Fruit fly (Drosophila melanogaster) S2 (cell line): ENCODE data around the gene Obp83a.

Source experiments
- CG8478 ChIP-seq: fragments of >200 bp; optimal IDR thresholded peaks from 2 replicates; lab custom pipeline; 2018
- CTCF ChIP-seq, 2 experiments: fragments of >200 bp; optimal IDR thresholded peaks; 2 replicates each; lab custom pipeline; 2018

DNA sequence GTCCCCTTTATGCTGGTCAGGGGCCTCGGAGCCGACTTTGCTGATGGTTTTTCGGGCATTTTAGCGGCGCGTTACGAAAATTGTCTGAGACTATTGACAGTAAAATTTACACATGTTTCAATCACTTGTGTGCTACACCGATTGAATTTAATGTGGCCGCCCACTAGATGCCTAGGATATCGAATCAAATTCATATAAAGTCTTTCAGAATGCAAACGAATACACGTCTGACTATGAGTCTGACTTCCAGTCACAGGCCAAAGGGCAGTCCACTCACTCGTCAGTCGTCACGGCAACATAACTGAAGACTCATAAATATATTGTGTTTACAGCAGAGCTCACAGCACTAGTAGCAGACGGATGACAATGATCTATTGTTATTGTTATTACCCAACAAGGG, 14.2 kb downstream of the Obp83a start, which contains the start of gene CG11373:
- TF ChIP-seq CTCF (optimal IDR thresholded peaks at IDR 0.05; lab: Kevin White, UChicago): no peak
- no peak for TF ChIP-seq CG8478 (lab: Kevin White, UChicago)
